Worm (Caenorhabditis elegans): Measurements from ENCODE around the gene F20C5.5.
"Not testable (repeated sequence)": the region's sequence is repeated elsewhere in the genome, so short reads cannot be mapped to it uniquely, and the experiment has no call there.

The F20C5.5 gene

ce11 chrIV:8790144-8790543 is 20.7 kb upstream of the F20C5.5 start, which contains the start of gene sru-35:
sru-35 (minus strand) TSS chrIV:8790244.
- no peak for TF ChIP-seq lin-39 (tag; optimal IDR thresholded peaks at IDR 0.05)
- TF ChIP-seq sma-9 (GFP tag; optimal IDR thresholded peaks at IDR 0.05), result no peak
- TF ChIP-seq sma-9 (tag; optimal IDR thresholded peaks at IDR 0.05), result no peak
- no peak for TF ChIP-seq skn-1 (tag; optimal IDR thresholded peaks at IDR 0.05)
- TF ChIP-seq unc-62 (GFP tag; optimal IDR thresholded peaks at IDR 0.05), result no peak
- TF ChIP-seq nhr-10 (tag; optimal IDR thresholded peaks at IDR 0.05), result no peak
- no peak for TF ChIP-seq ceh-82 (tag; optimal IDR thresholded peaks at IDR 0.05)
- no peak for TF ChIP-seq egl-27 (tag; optimal IDR thresholded peaks at IDR 0.05)
- no peak for TF ChIP-seq R02D3.7 (tag; optimal IDR thresholded peaks at IDR 0.05)
- TF ChIP-seq blmp-1 (tag; optimal IDR thresholded peaks at IDR 0.05; ENCODE audit: insufficient read depth), result no peak

ce11 chrIV:8788048-8788447 is 18.6 kb upstream of the F20C5.5 start, which contains the start of gene C33D9.10:
C33D9.10 (minus strand) TSS chrIV:8788148.
- not testable (repeated sequence) for TF ChIP-seq fos-1 (tag; optimal IDR thresholded peaks at IDR 0.05); aly-2 (tag; optimal IDR thresholded peaks at IDR 0.05); sma-9 (GFP tag; optimal IDR thresholded peaks at IDR 0.05); sma-9 (tag; optimal IDR thresholded peaks at IDR 0.05)

- peak; percentile 60 for TF ChIP-seq unc-55 (GFP tag; optimal IDR thresholded peaks at IDR 0.05)
- peak in 1 of 2 experiments; percentile 30 for TF ChIP-seq lsy-2 (tag; optimal IDR thresholded peaks at IDR 0.05)
- no peak for TF ChIP-seq nhr-237 (tag; optimal IDR thresholded peaks at IDR 0.05)
- peak; percentile 40 for TF ChIP-seq C34F6.9 (tag; optimal IDR thresholded peaks at IDR 0.05)
Measured at ce11 chrIV:8786654-8787053, 17.2 kb upstream of the F20C5.5 start, which contains the start of gene C33D9.8. C33D9.8 (minus strand) TSS chrIV:8786752.

ce11 chrIV:8784855-8785327 is 15.5 kb upstream of the F20C5.5 start, which contains the start of gene C33D9.13:
C33D9.13 (minus strand) TSS chrIV:8785277.
- no peak for TF ChIP-seq ceh-82 (tag; optimal IDR thresholded peaks at IDR 0.05)
- TF ChIP-seq C34F6.9 (tag; optimal IDR thresholded peaks at IDR 0.05), result peak; percentile 24
- no peak for TF ChIP-seq nhr-129 (tag; optimal IDR thresholded peaks at IDR 0.05)
- no peak for TF ChIP-seq aly-2 (tag; optimal IDR thresholded peaks at IDR 0.05)
- peak; percentile 48 for TF ChIP-seq unc-55 (GFP tag; optimal IDR thresholded peaks at IDR 0.05)
- no peak for TF ChIP-seq alr-1 (tag; optimal IDR thresholded peaks at IDR 0.05)
- TF ChIP-seq lin-39 (tag; optimal IDR thresholded peaks at IDR 0.05), result no peak
- TF ChIP-seq ZK546.5 (tag; optimal IDR thresholded peaks at IDR 0.05), result no peak
- TF ChIP-seq ama-1 (optimal IDR thresholded peaks at IDR 0.05), result no peak
- TF ChIP-seq lsy-2 (tag; optimal IDR thresholded peaks at IDR 0.05), result no peak
- TF ChIP-seq nhr-25 (tag; optimal IDR thresholded peaks at IDR 0.05), result no peak

ce11 chrIV:8782172-8782571 is 12.7 kb upstream of the F20C5.5 start:
- TF ChIP-seq alr-1 (tag; optimal IDR thresholded peaks at IDR 0.05) (no peak), C34F6.9 (tag; optimal IDR thresholded peaks at IDR 0.05) (peak; percentile 88), unc-39 (tag; optimal IDR thresholded peaks at IDR 0.05) (no peak), ama-1 (optimal IDR thresholded peaks at IDR 0.05) (no peak), nhr-12 (tag; optimal IDR thresholded peaks at IDR 0.05) (no peak), aly-2 (tag; optimal IDR thresholded peaks at IDR 0.05) (no peak), elt-1 (tag; optimal IDR thresholded peaks at IDR 0.05) (no peak), fos-1 (tag; optimal IDR thresholded peaks at IDR 0.05) (peak; percentile 90), blmp-1 (tag; optimal IDR thresholded peaks at IDR 0.05; ENCODE audit: insufficient read depth) (peak; percentile 52), egl-27 (tag; optimal IDR thresholded peaks at IDR 0.05) (peak; percentile 84), elt-3 (tag; optimal IDR thresholded peaks at IDR 0.05) (no peak), sma-9 (GFP tag; optimal IDR thresholded peaks at IDR 0.05) (peak; percentile 73), sma-9 (tag; optimal IDR thresholded peaks at IDR 0.05) (no peak), lsy-2 (tag; optimal IDR thresholded peaks at IDR 0.05) (peak in 1 of 2 experiments; percentile 66), nhr-25 (tag; optimal IDR thresholded peaks at IDR 0.05) (peak; percentile 94), sem-4 (tag; optimal IDR thresholded peaks at IDR 0.05) (peak; percentile 27), nhr-237 (tag; optimal IDR thresholded peaks at IDR 0.05) (no peak), nhr-21 (tag; optimal IDR thresholded peaks at IDR 0.05) (peak; percentile 68), snpc-4 (tag; optimal IDR thresholded peaks at IDR 0.05) (peak; percentile 51), R02D3.7 (tag; optimal IDR thresholded peaks at IDR 0.05) (no peak), mdl-1 (tag; optimal IDR thresholded peaks at IDR 0.05) (peak in 1 of 2 experiments; percentile 48), peb-1 (tag; optimal IDR thresholded peaks at IDR 0.05) (peak; percentile 74), mbf-1 (tag; optimal IDR thresholded peaks at IDR 0.05) (no peak), Y55F3AM.14 (GFP tag; optimal IDR thresholded peaks at IDR 0.05) (no peak), ztf-1 (GFP tag; conservative IDR thresholded peaks at IDR 0.05) (no peak), lin-39 (tag; optimal IDR thresholded peaks at IDR 0.05) (no peak), dmd-4 (tag; optimal IDR thresholded peaks at IDR 0.05) (no peak), lin-13 (GFP tag; optimal IDR thresholded peaks at IDR 0.05) (no peak), ztf-4 (tag; optimal IDR thresholded peaks at IDR 0.05) (no peak), sma-3 (GFP tag; optimal IDR thresholded peaks at IDR 0.05) (peak; percentile 57), ceh-16 (tag; optimal IDR thresholded peaks at IDR 0.05) (peak; percentile 41), mab-5 (tag; optimal IDR thresholded peaks at IDR 0.05) (peak; percentile 9), ZK546.5 (tag; optimal IDR thresholded peaks at IDR 0.05) (no peak), unc-62 (GFP tag; optimal IDR thresholded peaks at IDR 0.05) (no peak), lin-11 (tag; optimal IDR thresholded peaks at IDR 0.05) (no peak), nhr-6 (tag; optimal IDR thresholded peaks at IDR 0.05) (peak; percentile 46), crh-2 (tag; optimal IDR thresholded peaks at IDR 0.05) (peak; percentile 34)
